Fruit fly (Drosophila melanogaster): ENCODE measurements around the gene CG18749.

- TF ChIP-seq D1 (tag; optimal IDR thresholded peaks at IDR 0.05): no peak
- no peak for TF ChIP-seq Pif1A (GFP tag; optimal IDR thresholded peaks at IDR 0.05)
- no peak for TF ChIP-seq rn (GFP tag; IDR thresholded peaks at IDR 0.05)
Measured at dm6 chr3R:8284234-8284633, 40.4 kb downstream of the CG18749 start.

Measured in whole organism, pupa.